Worm (Caenorhabditis elegans) whole organism, L1 larva: Measurements from ENCODE around the gene msp-49.
A peak's percentile ranks its signal among the peaks of the same experiment; 100 is the strongest.

Source experiments
- ama-1 ChIP-seq: fragments of 150-350 bp; optimal IDR thresholded peaks from 2 replicates; lab custom pipeline; 2014
- efl-1 ChIP-seq, 4 experiments: fragments of 150-350 bp; optimal IDR thresholded peaks in 3 of 4; peaks in 1 of 4; 1 replicate in 1 of 4; 2 replicates in 3 of 4; lab custom pipeline; 2014; ENCODE audit warnings: missing biosample characterization in 2 of 4, missing genetic modification characterization in 2 of 4, missing genetic modification reagents in 2 of 4
- efl-3 ChIP-seq: fragments of 200-800 bp; sonication (Bioruptor generic); optimal IDR thresholded peaks from 2 replicates; lab custom pipeline; 2018; ENCODE audit warnings: mild to moderate bottlenecking, missing genetic modification characterization, missing compliant biosample characterization
- jun-1 ChIP-seq: fragments of 150-350 bp; optimal IDR thresholded peaks from 2 replicates; lab custom pipeline; 2014; ENCODE audit warnings: missing biosample characterization, missing genetic modification reagents, missing genetic modification characterization
- lin-13 ChIP-seq: fragments of 150-350 bp; optimal IDR thresholded peaks from 2 replicates; lab custom pipeline; 2014; ENCODE audit warnings: missing biosample characterization, missing genetic modification reagents, missing genetic modification characterization
- nhr-11 ChIP-seq: fragments of 150-350 bp; optimal IDR thresholded peaks from 2 replicates; lab custom pipeline; 2014; ENCODE audit warnings: missing biosample characterization, missing genetic modification characterization
- nhr-12 ChIP-seq: sonication (generic microtip); optimal IDR thresholded peaks from 2 replicates; lab custom pipeline; 2017; ENCODE audit warnings: missing biosample characterization, missing genetic modification characterization
- nhr-90 ChIP-seq: sonication (generic microtip); optimal IDR thresholded peaks from 2 replicates; lab custom pipeline; 2016; ENCODE audit warnings: mild to moderate bottlenecking, missing genetic modification characterization, missing compliant biosample characterization; ENCODE audit not compliant: poor library complexity
- sox-4 ChIP-seq: sonication (generic microtip); optimal IDR thresholded peaks from 2 replicates; lab custom pipeline; 2016; ENCODE audit warnings: missing genetic modification characterization, missing compliant biosample characterization
- sptf-1 ChIP-seq: fragments of 150-350 bp; optimal IDR thresholded peaks from 2 replicates; lab custom pipeline; 2014; ENCODE audit warnings: missing biosample characterization, missing genetic modification characterization
- swsn-7 ChIP-seq: sonication (generic microtip); optimal IDR thresholded peaks from 2 replicates; lab custom pipeline; 2016; ENCODE audit warnings: missing genetic modification characterization, missing compliant biosample characterization
- zag-1 ChIP-seq: fragments of 150-350 bp; optimal IDR thresholded peaks from 2 replicates; lab custom pipeline; 2014; ENCODE audit warnings: missing biosample characterization, missing genetic modification characterization

DNA sequence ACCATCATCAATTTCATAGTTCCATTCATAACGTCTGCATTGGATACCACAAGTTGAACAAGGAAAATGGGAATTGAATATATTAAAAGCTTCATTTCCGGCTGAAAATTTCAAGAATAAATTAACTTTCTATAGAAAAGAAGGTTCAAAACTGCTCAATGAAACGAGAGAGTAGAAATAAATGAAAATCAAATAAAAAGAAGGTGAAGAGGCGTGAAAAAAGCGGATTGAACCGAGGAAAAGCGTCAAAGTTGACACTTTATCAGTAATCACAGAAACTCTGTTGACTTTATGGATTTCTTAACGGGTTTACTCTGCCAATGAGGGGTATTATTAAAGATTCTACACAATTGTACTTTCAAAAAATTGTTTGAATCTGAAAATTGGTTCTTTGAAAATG, 44.2 kb downstream of the msp-49 start, which contains the start of gene pho-4:
- TF ChIP-seq sox-4 (tag; lab: Kevin White, UChicago) (no peak), efl-3 (no peak), lin-13 (GFP tag; lab: Kevin White, UChicago) (no peak), zag-1 (tag; lab: Kevin White, UChicago) (no peak), swsn-7 (tag; lab: Kevin White, UChicago) (no peak), jun-1 (tag; lab: Kevin White, UChicago) (no peak), nhr-11 (tag; lab: Kevin White, UChicago) (no peak), nhr-90 (tag; lab: Kevin White, UChicago) (no peak), nhr-12 (tag; lab: Kevin White, UChicago) (no peak), ama-1 (lab: Kevin White, UChicago) (no peak), efl-1 (optimal IDR thresholded peaks at IDR 0.05; lab: Kevin White, UChicago) (no peak), efl-1 (GFP tag; optimal IDR thresholded peaks at IDR 0.05 in 1 of 2; lab: Kevin White, UChicago) (peak in 1 of 2 experiments; percentile 81), sptf-1 (tag; lab: Kevin White, UChicago) (no peak)
